Fruit fly (Drosophila melanogaster) whole organism, embryonic: ENCODE measurements around the gene CG13613.
A peak's percentile ranks its signal among the peaks of the same experiment; 100 is the strongest.

Experiments used
- Ada2b ChIP-seq: fragments of 200-800 bp; sonication (Bioruptor generic); IDR thresholded peaks from 2 replicates; pipeline ENCODE4 v1.3.6; 2022; ENCODE audit warnings: missing biosample characterization, missing genetic modification characterization
- Awh ChIP-seq: fragments of 200-800 bp; sonication (Bioruptor generic); IDR thresholded peaks from 2 replicates; pipeline ENCODE4, ENCODE4 v1.3.6; 2022; ENCODE audit warnings: missing biosample characterization, missing genetic modification characterization
- CG10321 ChIP-seq: fragments of 200-800 bp; sonication (Bioruptor generic); IDR thresholded peaks from 2 replicates; pipeline ENCODE4 v1.3.6; 2022; ENCODE audit warnings: missing biosample characterization, missing genetic modification characterization
- CG12299 ChIP-seq: fragments of 200-800 bp; sonication (Bioruptor generic); optimal IDR thresholded peaks from 2 replicates; lab custom pipeline; 2018; ENCODE audit warnings: missing biosample characterization, mild to moderate bottlenecking, missing genetic modification characterization
- CG16779 ChIP-seq: fragments of 200-800 bp; sonication (Bioruptor generic); IDR thresholded peaks from 2 replicates; pipeline ENCODE4 v1.3.6; 2022; ENCODE audit warnings: missing biosample characterization, missing genetic modification characterization
- CG16815 ChIP-seq: fragments of 200-800 bp; sonication (Bioruptor generic); optimal IDR thresholded peaks from 3 replicates; lab custom pipeline; 2017; ENCODE audit warnings: missing biosample characterization, mild to moderate bottlenecking, missing genetic modification characterization
- CG17568 ChIP-seq: fragments of 200-800 bp; sonication (Bioruptor generic); optimal IDR thresholded peaks from 2 replicates; lab custom pipeline; 2018; ENCODE audit warnings: missing biosample characterization, mild to moderate bottlenecking, missing genetic modification characterization, moderate library complexity
- CG43689 ChIP-seq: fragments of 200-800 bp; sonication (Bioruptor generic); IDR thresholded peaks from 2 replicates; pipeline ENCODE4 v1.3.6; 2022; ENCODE audit warnings: missing biosample characterization, missing genetic modification characterization
- CG6689 ChIP-seq: fragments of 200-800 bp; sonication (Bioruptor generic); IDR thresholded peaks from 2 replicates; pipeline ENCODE4 v1.3.6; 2022; ENCODE audit warnings: missing biosample characterization, missing genetic modification characterization
- CG7745 ChIP-seq: fragments of 200-800 bp; sonication (Bioruptor generic); optimal IDR thresholded peaks from 2 replicates; lab custom pipeline; 2018; ENCODE audit warnings: missing biosample characterization, mild to moderate bottlenecking, missing genetic modification characterization, moderate library complexity
- CG9727 ChIP-seq: fragments of 200-800 bp; sonication (Bioruptor generic); optimal IDR thresholded peaks from 3 replicates; lab custom pipeline; 2017; ENCODE audit warnings: missing biosample characterization, mild to moderate bottlenecking, missing genetic modification characterization
- Dbx ChIP-seq: fragments of 200-800 bp; sonication (Bioruptor generic); IDR thresholded peaks from 3 replicates; pipeline ENCODE4 v1.3.6; 2022; ENCODE audit warnings: missing biosample characterization, missing genetic modification characterization
- Ets65A ChIP-seq: fragments of 200-800 bp; sonication (Bioruptor generic); peaks from one replicate; lab custom pipeline; 2016; ENCODE audit warnings: missing biosample characterization, missing genetic modification characterization
- Lpt ChIP-seq: fragments of >200 bp; optimal IDR thresholded peaks from 2 replicates; lab custom pipeline; 2018; ENCODE audit warnings: missing biosample characterization, missing genetic modification characterization
- MTF-1 ChIP-seq: fragments of 200-800 bp; sonication (Bioruptor generic); optimal IDR thresholded peaks from 2 replicates; lab custom pipeline; 2018; ENCODE audit warnings: missing biosample characterization, mild to moderate bottlenecking, missing genetic modification characterization, borderline replicate concordance
- Max ChIP-seq: fragments of 200-800 bp; sonication (Bioruptor generic); optimal IDR thresholded peaks from 2 replicates; lab custom pipeline; 2016; ENCODE audit warnings: missing biosample characterization, mild to moderate bottlenecking, missing genetic modification characterization
- NFAT ChIP-seq: fragments of 200-800 bp; sonication (Bioruptor generic); IDR thresholded peaks from 2 replicates; pipeline ENCODE4 v1.3.6; 2022; ENCODE audit warnings: missing biosample characterization, missing genetic modification characterization
- NK7.1 ChIP-seq: fragments of 200-800 bp; sonication (Bioruptor generic); optimal IDR thresholded peaks from 3 replicates; lab custom pipeline; 2016; ENCODE audit warnings: missing biosample characterization, missing genetic modification characterization
- Poxn ChIP-seq: fragments of 200-800 bp; sonication (Bioruptor generic); IDR thresholded peaks from 2 replicates; pipeline ENCODE4 v1.3.6; 2022; ENCODE audit warnings: missing biosample characterization, missing genetic modification characterization
- Rfx ChIP-seq: fragments of 200-800 bp; sonication (Bioruptor generic); IDR thresholded peaks from 2 replicates; pipeline ENCODE4 v1.3.6; 2022; ENCODE audit warnings: missing biosample characterization, missing genetic modification characterization
- Six4 ChIP-seq: fragments of 200-800 bp; sonication (Bioruptor generic); optimal IDR thresholded peaks from 2 replicates; lab custom pipeline; 2016; ENCODE audit warnings: missing biosample characterization, missing genetic modification characterization
- Sry-β ChIP-seq: fragments of 200-800 bp; sonication (Bioruptor generic); optimal IDR thresholded peaks from 2 replicates; lab custom pipeline; 2018; ENCODE audit warnings: missing biosample characterization, mild to moderate bottlenecking, missing genetic modification characterization, moderate library complexity
- Vsx1 ChIP-seq: fragments of 200-800 bp; sonication (Bioruptor generic); optimal IDR thresholded peaks from 2 replicates; lab custom pipeline; 2017; ENCODE audit warnings: missing biosample characterization, mild to moderate bottlenecking, missing genetic modification characterization, missing genetic modification reagents
- br ChIP-seq: fragments of >200 bp; optimal IDR thresholded peaks from 2 replicates; lab custom pipeline; 2017
- cato ChIP-seq: fragments of 200-800 bp; sonication (Bioruptor generic); optimal IDR thresholded peaks from 2 replicates; lab custom pipeline; 2016; ENCODE audit warnings: missing biosample characterization, missing genetic modification characterization, borderline replicate concordance
- danr ChIP-seq: fragments of 200-800 bp; sonication (Bioruptor generic); IDR thresholded peaks from 2 replicates; pipeline ENCODE4 v1.3.6; 2022; ENCODE audit warnings: missing biosample characterization, missing genetic modification characterization
- dpn ChIP-seq, 2 experiments: fragments of 200-800 bp; sonication (Bioruptor generic); optimal IDR thresholded peaks; 3 replicates each; lab custom pipeline; 2016; ENCODE audit warnings: missing biosample characterization in 2 of 2, missing genetic modification characterization in 2 of 2
- fd64A ChIP-seq: fragments of 200-800 bp; sonication (Bioruptor generic); optimal IDR thresholded peaks from 3 replicates; lab custom pipeline; 2018; ENCODE audit warnings: missing biosample characterization, mild to moderate bottlenecking, missing genetic modification characterization
- gt ChIP-seq: fragments of 200-800 bp; sonication (Bioruptor generic); IDR thresholded peaks from 2 replicates; pipeline ENCODE4 v1.3.6; 2022; ENCODE audit warnings: missing biosample characterization, missing genetic modification characterization
- mam ChIP-seq: fragments of 200-800 bp; sonication (Bioruptor generic); optimal IDR thresholded peaks from 3 replicates; lab custom pipeline; 2016; ENCODE audit warnings: missing biosample characterization, missing genetic modification characterization
- mirr ChIP-seq: fragments of 200-800 bp; sonication (Bioruptor generic); optimal IDR thresholded peaks from 3 replicates; lab custom pipeline; 2018; ENCODE audit warnings: missing biosample characterization, mild to moderate bottlenecking, missing genetic modification characterization
- salm ChIP-seq: fragments of 200-800 bp; sonication (Bioruptor generic); optimal IDR thresholded peaks from 2 replicates; lab custom pipeline; 2018; ENCODE audit warnings: missing biosample characterization, mild to moderate bottlenecking, missing genetic modification characterization
- schlank ChIP-seq: fragments of 200-800 bp; sonication (Bioruptor generic); optimal IDR thresholded peaks from 2 replicates; lab custom pipeline; 2018; ENCODE audit warnings: missing biosample characterization, mild to moderate bottlenecking, missing genetic modification characterization
- sens-2 ChIP-seq: fragments of 200-800 bp; sonication (Bioruptor generic); IDR thresholded peaks from 2 replicates; pipeline ENCODE4 v1.3.6; 2022; ENCODE audit warnings: missing biosample characterization, missing genetic modification characterization
- sr ChIP-seq: fragments of 200-800 bp; sonication (Bioruptor generic); IDR thresholded peaks from 3 replicates; pipeline ENCODE4 v1.3.6; 2022; ENCODE audit warnings: missing biosample characterization, missing genetic modification characterization

CG13613 gene

DNA sequence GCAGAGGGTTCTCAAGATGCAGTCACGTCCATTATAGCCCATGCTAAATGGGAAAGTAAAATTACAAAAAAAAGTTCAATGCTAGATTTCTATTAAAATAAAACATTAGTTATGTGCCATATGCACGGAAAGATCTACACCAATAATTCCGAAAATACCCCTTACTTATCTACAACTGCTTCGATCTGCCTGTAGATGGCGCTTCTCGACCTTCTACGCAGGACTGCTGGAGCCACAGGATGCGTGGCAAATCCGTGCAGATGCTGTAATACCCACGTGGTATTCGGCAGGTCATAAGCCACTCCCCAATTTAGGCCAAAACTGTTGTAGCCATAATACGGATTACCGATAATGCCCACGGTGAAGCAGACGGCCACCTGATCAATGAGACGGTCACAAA lies 21.1 kb downstream of the CG13613 start:
- TF ChIP-seq CG6689 (GFP tag; lab: Robert Waterston, UW) (no peak), cato (no peak), Awh (GFP tag; lab: Robert Waterston, UW) (no peak), schlank (tag; lab: Kevin White, UChicago) (no peak), CG12299 (tag; lab: Kevin White, UChicago) (no peak), dpn (GFP tag; optimal IDR thresholded peaks at IDR 0.05; lab: Kevin White, UChicago) (no peak), salm (tag; lab: Kevin White, UChicago) (no peak), gt (no peak), CG17568 (GFP tag; lab: Kevin White, UChicago) (no peak), danr (GFP tag; lab: Robert Waterston, UW) (no peak), mam (no peak), CG16779 (no peak), Lpt (GFP tag; lab: Kevin White, UChicago) (no peak), Sry-β (GFP tag; lab: Kevin White, UChicago) (no peak), br (lab: Kevin White, UChicago) (no peak), Vsx1 (GFP tag; lab: Kevin White, UChicago) (no peak)

- TF ChIP-seq CG9727 (GFP tag; lab: Kevin White, UChicago) (no peak), Rfx (no peak), NFAT (no peak), fd64A (no peak), CG16815 (GFP tag; lab: Kevin White, UChicago) (no peak), sr (no peak), Max (GFP tag; lab: Kevin White, UChicago) (no peak), Ada2b (GFP tag; lab: Robert Waterston, UW) (no peak), Six4 (no peak), Poxn (GFP tag; lab: Robert Waterston, UW) (no peak), NK7.1 (GFP tag; lab: Kevin White, UChicago) (no peak), CG7745 (tag; lab: Kevin White, UChicago) (no peak), CG10321 (GFP tag; lab: Robert Waterston, UW) (no peak), Dbx (GFP tag; lab: Robert Waterston, UW) (no peak), CG43689 (no peak), sens-2 (GFP tag; lab: Robert Waterston, UW) (no peak), MTF-1 (GFP tag; lab: Kevin White, UChicago) (no peak)
- TF ChIP-seq, all 482 proteins: peak for 0
Observed at dm6 chr3R:24390239-24390638, 24.9 kb downstream of the CG13613 start, which contains the start of the genes CG5768 and CG13615. Gene CG5768 (minus strand): TSS chr3R:24390339. Gene CG13615 (plus strand): TSS chr3R:24390518.

DNA sequence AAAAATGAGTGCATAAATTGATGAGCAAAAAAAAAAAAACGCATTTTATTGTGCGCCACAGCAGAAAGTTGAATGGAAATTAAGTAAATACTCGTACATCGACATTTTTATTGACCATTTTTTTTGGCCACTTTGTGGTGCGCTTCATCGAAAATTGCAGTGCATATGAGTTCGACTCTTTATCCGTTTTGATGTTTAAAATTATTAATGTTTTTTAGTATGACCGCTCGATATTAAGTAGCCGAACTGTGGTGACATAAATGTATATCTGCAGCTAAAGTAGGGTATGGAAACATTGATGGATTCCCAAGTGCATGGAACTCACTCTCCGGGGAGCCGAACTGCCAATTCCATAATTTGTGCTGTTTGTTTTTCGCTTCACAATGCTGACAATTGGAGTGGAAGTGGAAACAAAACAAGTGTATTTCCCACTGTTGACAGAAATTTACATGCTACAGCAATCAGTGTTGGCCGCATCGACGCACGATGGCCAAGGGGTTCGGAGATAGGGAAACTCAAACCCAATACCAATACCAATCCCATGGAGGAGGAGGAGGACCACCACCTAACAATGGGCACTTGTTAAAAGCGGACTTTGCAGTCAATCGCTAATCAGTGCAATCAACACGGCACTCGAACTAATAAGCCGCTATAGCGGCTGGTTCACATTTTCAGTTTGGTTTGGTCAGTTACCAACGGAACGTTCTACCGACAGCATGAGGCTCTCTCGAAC lies 27.0 kb downstream of the CG13613 start, which contains the start of gene CG13616:
CG13616 (plus strand) TSS at position 683 of the 733 bp plus-strand sequence.
- TF ChIP-seq Ets65A (GFP tag; lab: Kevin White, UChicago) (peak; percentile 9), mirr (GFP tag; lab: Kevin White, UChicago) (no peak)
- TF ChIP-seq, all 482 proteins: peak for 1
